Worm (Caenorhabditis elegans): Measurements from ENCODE around the gene rab-33.

DNA sequence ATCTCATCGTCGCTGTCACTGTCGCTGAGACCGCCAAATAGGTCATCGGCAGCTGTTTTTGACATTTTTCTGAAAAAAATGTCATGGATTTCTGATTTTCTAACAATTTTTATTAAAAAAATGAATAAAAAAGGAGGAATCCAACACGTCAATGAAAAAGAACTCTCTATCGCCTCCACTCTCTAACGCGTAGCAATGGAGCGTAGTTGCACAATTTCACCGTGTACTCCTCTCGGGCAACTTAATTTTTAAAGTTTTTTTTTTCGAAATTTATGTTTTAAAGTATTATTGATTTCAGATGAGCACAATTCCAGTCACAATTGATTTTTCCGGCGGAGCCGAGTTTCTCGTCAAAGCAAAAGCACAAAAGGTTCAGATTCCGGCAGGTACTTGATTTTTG lies 1.5 kb upstream of the rab-33 start, which contains the start of the genes taf-11.3 and urm-1:
- TF ChIP-seq flt-1 (GFP tag; IDR thresholded peaks at IDR 0.05) = no peak
- TF ChIP-seq med-1 (GFP tag; optimal IDR thresholded peaks at IDR 0.05; ENCODE audit: insufficient read depth) = no peak
- no peak for TF ChIP-seq klf-2 (GFP tag; conservative IDR thresholded peaks at IDR 0.05)

Measured in whole organism, midembryonic.